Fruit fly (Drosophila melanogaster): ENCODE measurements around the gene Adh.

DNA sequence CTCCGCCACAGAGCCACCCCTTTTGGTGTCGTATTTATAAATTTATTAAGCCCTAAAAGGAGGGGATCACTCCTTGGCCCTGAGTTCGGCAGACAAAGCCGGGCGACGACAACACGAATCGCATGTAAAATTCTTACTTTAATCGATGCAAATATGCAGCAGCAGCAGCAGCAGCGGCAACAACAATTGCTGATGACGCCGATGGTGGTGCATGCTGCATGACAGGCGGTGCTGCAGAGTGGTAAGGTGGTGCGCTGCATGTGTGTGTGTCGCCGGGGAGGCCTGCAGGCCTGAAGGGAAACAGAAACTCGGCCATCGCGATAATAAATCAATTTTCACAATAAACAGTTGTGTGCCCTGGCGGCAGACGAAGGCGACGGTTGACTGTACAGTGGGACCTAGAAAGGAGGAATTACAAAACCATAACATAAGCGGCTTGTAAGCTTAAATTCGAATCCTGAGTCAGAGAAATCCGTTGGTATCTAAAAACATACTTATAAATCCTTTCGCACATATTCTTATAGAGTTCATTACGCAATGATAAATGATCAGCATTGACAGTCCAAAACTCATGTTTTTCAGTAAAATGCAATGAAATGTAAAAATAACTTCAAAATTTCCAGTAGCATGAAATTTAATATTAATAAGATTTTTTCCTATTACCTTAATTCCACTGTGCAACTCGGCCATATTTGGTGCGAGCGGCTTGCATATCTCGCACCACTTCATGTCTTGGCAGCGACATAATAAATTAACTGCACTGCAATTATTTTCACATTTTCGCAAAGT is 43.5 kb upstream of the Adh start:
- TF ChIP-seq Sin3A (optimal IDR thresholded peaks at IDR 0.05) (no peak), psq (optimal IDR thresholded peaks at IDR 0.05) (no peak), h (optimal IDR thresholded peaks at IDR 0.05) (no peak)
